Worm (Caenorhabditis elegans): ENCODE data around the gene aagr-2.

- TF ChIP-seq lin-11 (tag; optimal IDR thresholded peaks at IDR 0.05) (no peak), ceh-9 (tag; optimal IDR thresholded peaks at IDR 0.05) (no peak), ceh-18 (tag; optimal IDR thresholded peaks at IDR 0.05) (no peak), nhr-11 (tag; optimal IDR thresholded peaks at IDR 0.05) (no peak), ceh-19 (GFP tag; optimal IDR thresholded peaks at IDR 0.05) (no peak), ama-1 (optimal IDR thresholded peaks at IDR 0.05) (no peak)
These were observed 35.6 kb upstream of the aagr-2 start for ce11 chrII:4960690-4961089.

All from whole organism, late embryonic.